Fruit fly (Drosophila melanogaster) whole organism, prepupa: ENCODE results near the gene CG7239.

Experiments used
- Blimp-1 ChIP-seq: fragments of 200-800 bp; sonication (Bioruptor generic); optimal IDR thresholded peaks from 3 replicates; lab custom pipeline; 2017; ENCODE audit warnings: missing biosample characterization, missing genetic modification characterization, mild to moderate bottlenecking, moderate library complexity, missing genetic modification reagents
- CG11294 ChIP-seq: fragments of 200-800 bp; sonication (Bioruptor generic); IDR thresholded peaks from 2 replicates; pipeline ENCODE4 v1.3.6; 2022; ENCODE audit warnings: missing biosample characterization, missing genetic modification characterization
- CG11902 ChIP-seq: fragments of 200-800 bp; sonication (Bioruptor generic); optimal IDR thresholded peaks from 3 replicates; lab custom pipeline; 2016; ENCODE audit warnings: missing biosample characterization, missing genetic modification characterization
- CG15336 ChIP-seq: fragments of 200-800 bp; sonication (Bioruptor generic); IDR thresholded peaks from 2 replicates; pipeline ENCODE4 v1.3.6; 2022; ENCODE audit warnings: missing biosample characterization, missing genetic modification characterization
- CG1621 ChIP-seq: fragments of 200-800 bp; sonication (Bioruptor generic); optimal IDR thresholded peaks from 3 replicates; lab custom pipeline; 2018; ENCODE audit warnings: missing biosample characterization, mild to moderate bottlenecking, missing genetic modification characterization
- CG16779 ChIP-seq: fragments of 200-800 bp; sonication (Bioruptor generic); optimal IDR thresholded peaks from 3 replicates; lab custom pipeline; 2017; ENCODE audit warnings: missing biosample characterization, mild to moderate bottlenecking, missing genetic modification characterization
- CG3032 ChIP-seq: fragments of 200-800 bp; optimal IDR thresholded peaks from 2 replicates; lab custom pipeline; 2019; ENCODE audit warnings: missing biosample characterization, mild to moderate bottlenecking, missing genetic modification characterization, moderate library complexity
- CG4318 ChIP-seq: fragments of 200-800 bp; sonication (Bioruptor generic); optimal IDR thresholded peaks from 3 replicates; lab custom pipeline; 2017; ENCODE audit warnings: missing biosample characterization, mild to moderate bottlenecking, missing genetic modification characterization
- CG6792 ChIP-seq: fragments of 200-800 bp; sonication (Bioruptor generic); optimal IDR thresholded peaks from 3 replicates; lab custom pipeline; 2016; ENCODE audit warnings: missing biosample characterization, missing genetic modification characterization
- CG6808 ChIP-seq: fragments of 200-800 bp; sonication (Bioruptor generic); optimal IDR thresholded peaks from 3 replicates; lab custom pipeline; 2017; ENCODE audit warnings: missing biosample characterization, missing genetic modification characterization, mild to moderate bottlenecking, moderate library complexity, missing genetic modification reagents
- CG6854 ChIP-seq: fragments of 200-800 bp; sonication (Bioruptor generic); optimal IDR thresholded peaks from 2 replicates; lab custom pipeline; 2017; ENCODE audit warnings: missing biosample characterization, mild to moderate bottlenecking, missing genetic modification characterization
- CG7368 ChIP-seq: fragments of 200-800 bp; sonication (Bioruptor generic); optimal IDR thresholded peaks from 3 replicates; lab custom pipeline; 2016; ENCODE audit warnings: missing biosample characterization, missing genetic modification characterization
- CG8119 ChIP-seq: fragments of 200-800 bp; sonication (Bioruptor generic); IDR thresholded peaks from 3 replicates; pipeline ENCODE4 v1.3.6; 2022; ENCODE audit warnings: missing biosample characterization, missing genetic modification characterization
- CG8319 ChIP-seq: fragments of 200-800 bp; sonication (Bioruptor generic); optimal IDR thresholded peaks from 3 replicates; lab custom pipeline; 2016; ENCODE audit warnings: missing biosample characterization, missing genetic modification characterization
- CG8632 ChIP-seq: fragments of 200-800 bp; sonication (Bioruptor generic); optimal IDR thresholded peaks from 3 replicates; lab custom pipeline; 2016; ENCODE audit warnings: missing biosample characterization, missing genetic modification characterization
- CG9139 ChIP-seq: fragments of 200-800 bp; sonication (Bioruptor generic); optimal IDR thresholded peaks from 3 replicates; lab custom pipeline; 2017; ENCODE audit warnings: missing biosample characterization, mild to moderate bottlenecking, missing genetic modification characterization
- Eip78C ChIP-seq: fragments of 200-800 bp; sonication (Bioruptor generic); peaks from one replicate; lab custom pipeline; 2016; ENCODE audit warnings: missing biosample characterization, missing genetic modification characterization
- Eip93F ChIP-seq: fragments of 200-800 bp; sonication (Bioruptor generic); optimal IDR thresholded peaks from 2 replicates; lab custom pipeline; 2016; ENCODE audit warnings: missing biosample characterization, mild to moderate bottlenecking, missing genetic modification characterization
- Ets21C ChIP-seq: fragments of 200-800 bp; sonication (Bioruptor generic); optimal IDR thresholded peaks from 3 replicates; lab custom pipeline; 2016; ENCODE audit warnings: missing biosample characterization, missing genetic modification characterization
- Ets96B ChIP-seq: fragments of 200-800 bp; optimal IDR thresholded peaks from 2 replicates; lab custom pipeline; 2019; ENCODE audit warnings: missing biosample characterization, mild to moderate bottlenecking, missing genetic modification characterization, moderate library complexity
- Gug ChIP-seq: fragments of 200-800 bp; sonication (Bioruptor generic); IDR thresholded peaks from 2 replicates; pipeline ENCODE4 v1.3.6; 2022; ENCODE audit warnings: missing biosample characterization, missing genetic modification characterization
- Hr39 ChIP-seq: fragments of 200-800 bp; sonication (Bioruptor generic); optimal IDR thresholded peaks from 2 replicates; lab custom pipeline; 2016; ENCODE audit warnings: missing biosample characterization, missing genetic modification characterization
- Hr4 ChIP-seq: fragments of 200-800 bp; sonication (Bioruptor generic); optimal IDR thresholded peaks from 3 replicates; lab custom pipeline; 2016; ENCODE audit warnings: missing biosample characterization, missing genetic modification characterization
- Lpt ChIP-seq: fragments of 200-800 bp; sonication (Bioruptor generic); optimal IDR thresholded peaks from 3 replicates; lab custom pipeline; 2016; ENCODE audit warnings: missing biosample characterization, missing genetic modification characterization
- Met ChIP-seq: fragments of 200-800 bp; sonication (Bioruptor generic); optimal IDR thresholded peaks from 3 replicates; lab custom pipeline; 2016; ENCODE audit warnings: missing biosample characterization, missing genetic modification characterization
- OdsH ChIP-seq: fragments of 200-800 bp; sonication (Bioruptor generic); optimal IDR thresholded peaks from 3 replicates; lab custom pipeline; 2016; ENCODE audit warnings: missing biosample characterization, missing genetic modification characterization
- Sox15 ChIP-seq: fragments of 200-800 bp; sonication (Bioruptor generic); optimal IDR thresholded peaks from 3 replicates; lab custom pipeline; 2016; ENCODE audit warnings: missing biosample characterization, missing genetic modification characterization
- achi ChIP-seq: fragments of 200-800 bp; sonication (Bioruptor generic); optimal IDR thresholded peaks from 3 replicates; lab custom pipeline; 2016; ENCODE audit warnings: missing biosample characterization, missing genetic modification characterization
- acj6 ChIP-seq: fragments of 200-800 bp; sonication (Bioruptor generic); optimal IDR thresholded peaks from 3 replicates; lab custom pipeline; 2016; ENCODE audit warnings: missing biosample characterization, missing genetic modification characterization
- cyc ChIP-seq: fragments of 200-800 bp; sonication (Bioruptor generic); optimal IDR thresholded peaks from 3 replicates; lab custom pipeline; 2016; ENCODE audit warnings: missing biosample characterization, missing genetic modification characterization
- dsx ChIP-seq: fragments of 200-800 bp; optimal IDR thresholded peaks from 3 replicates; lab custom pipeline; 2019; ENCODE audit warnings: missing biosample characterization, mild to moderate bottlenecking, missing genetic modification characterization, moderate library complexity; ENCODE audit not compliant: poor library complexity, severe bottlenecking
- eg ChIP-seq: fragments of 200-800 bp; sonication (Bioruptor generic); IDR thresholded peaks from 3 replicates; pipeline ENCODE4 v1.3.6; 2022; ENCODE audit warnings: missing biosample characterization, missing genetic modification characterization
- fd85E ChIP-seq: fragments of 200-800 bp; sonication (Bioruptor generic); optimal IDR thresholded peaks from 3 replicates; lab custom pipeline; 2016; ENCODE audit warnings: missing biosample characterization, missing genetic modification characterization
- fkh ChIP-seq: fragments of 200-800 bp; sonication (Bioruptor generic); optimal IDR thresholded peaks from 3 replicates; lab custom pipeline; 2017; ENCODE audit warnings: missing biosample characterization, mild to moderate bottlenecking, missing genetic modification characterization, moderate library complexity
- lz ChIP-seq: fragments of 200-800 bp; sonication (Bioruptor generic); optimal IDR thresholded peaks from 3 replicates; lab custom pipeline; 2016; ENCODE audit warnings: missing biosample characterization, missing genetic modification characterization
- net ChIP-seq: fragments of 200-800 bp; sonication (Bioruptor generic); optimal IDR thresholded peaks from 3 replicates; lab custom pipeline; 2016; ENCODE audit warnings: missing biosample characterization, missing genetic modification characterization
- pdm3 ChIP-seq: fragments of 200-800 bp; sonication (Bioruptor generic); optimal IDR thresholded peaks from 3 replicates; lab custom pipeline; 2016; ENCODE audit warnings: missing biosample characterization, missing genetic modification characterization
- spab ChIP-seq: fragments of 200-800 bp; sonication (Bioruptor generic); optimal IDR thresholded peaks from 2 replicates; lab custom pipeline; 2017; ENCODE audit warnings: missing biosample characterization, mild to moderate bottlenecking, missing genetic modification characterization, missing genetic modification reagents
- ss ChIP-seq, 2 experiments: fragments of 200-800 bp; sonication (Bioruptor generic); optimal IDR thresholded peaks; 2 replicates in 1 of 2; 3 replicates in 1 of 2; lab custom pipeline; 2017 to 2018; ENCODE audit warnings: mild to moderate bottlenecking in 2 of 2, missing biosample characterization in 2 of 2, missing genetic modification characterization in 2 of 2, moderate library complexity in 1 of 2
- svp ChIP-seq: fragments of 200-800 bp; sonication (Bioruptor generic); peaks from one replicate; lab custom pipeline; 2016; ENCODE audit warnings: missing biosample characterization, missing genetic modification characterization
- vri ChIP-seq: fragments of 200-800 bp; sonication (Bioruptor generic); optimal IDR thresholded peaks from 3 replicates; lab custom pipeline; 2016; ENCODE audit warnings: missing biosample characterization, mild to moderate bottlenecking, missing genetic modification characterization

CG7239 gene

DNA sequence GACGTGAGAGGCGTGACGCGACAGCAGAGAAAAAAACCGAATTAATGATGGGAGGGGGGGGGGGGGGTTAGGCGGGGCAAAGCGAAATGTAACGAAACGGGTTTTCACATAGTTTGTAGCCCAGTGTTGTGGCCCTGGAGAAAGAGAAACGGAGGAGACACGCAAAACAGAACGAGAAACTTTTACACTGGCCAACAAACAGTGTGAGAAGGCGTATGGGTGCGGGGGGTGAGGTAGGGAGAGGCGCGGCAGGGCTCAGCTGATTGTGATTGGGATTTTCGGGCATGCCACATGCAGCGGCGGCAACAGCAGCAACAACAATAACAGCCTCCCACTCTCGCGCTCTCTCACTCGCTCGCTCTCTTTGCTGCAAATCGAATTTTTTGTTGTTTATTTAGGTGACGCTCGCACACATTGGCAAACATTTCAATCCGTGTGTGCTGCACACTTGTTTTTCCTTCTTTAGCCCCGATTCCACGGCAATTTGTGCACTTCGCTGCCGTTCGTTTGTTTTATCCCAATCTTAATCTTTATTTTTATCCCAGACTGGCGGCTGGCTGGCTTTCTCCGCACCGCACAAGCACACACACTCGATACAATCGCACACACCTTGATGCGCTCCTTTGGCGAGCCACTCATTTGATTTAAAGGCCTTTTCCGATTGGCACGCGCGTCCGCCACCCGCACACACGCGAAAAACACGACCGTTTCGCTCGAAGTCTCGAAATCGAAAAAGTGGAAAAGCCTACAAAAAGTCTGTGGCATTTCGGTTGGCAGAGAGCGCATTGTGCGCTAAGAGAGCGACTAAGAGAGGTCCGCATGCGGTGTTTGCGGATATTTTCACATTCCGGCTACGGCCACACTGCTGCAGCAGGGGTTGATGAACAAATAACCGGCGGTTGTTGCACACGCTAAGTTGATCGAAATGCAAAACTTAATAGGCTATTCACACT is 2.3 kb upstream of the CG7239 start, which contains the start of gene CG9171 (continued):
- peak; percentile 94 for TF ChIP-seq dsx (GFP tag; lab: Kevin White, UChicago)
- peak; percentile 9; the same call in 1 of the 2 replicates for TF ChIP-seq Gug
- no peak for TF ChIP-seq Hr4 (GFP tag; lab: Kevin White, UChicago)
- TF ChIP-seq fd85E = no peak
- peak; percentile 10 for TF ChIP-seq OdsH (GFP tag; lab: Kevin White, UChicago)
- no peak for TF ChIP-seq Hr39 (GFP tag; lab: Kevin White, UChicago)
- TF ChIP-seq Ets96B (tag; lab: Kevin White, UChicago) = peak; percentile 21
- TF ChIP-seq cyc (GFP tag; lab: Kevin White, UChicago) = no peak
- no peak for TF ChIP-seq Lpt (GFP tag; lab: Kevin White, UChicago)
- peak; percentile 23 for TF ChIP-seq CG16779 (tag; lab: Kevin White, UChicago)
- no peak for TF ChIP-seq Ets21C (GFP tag; lab: Kevin White, UChicago)
- TF ChIP-seq CG8319 (GFP tag; lab: Kevin White, UChicago) = peak; percentile 32
- TF ChIP-seq Blimp-1 (GFP tag; lab: Kevin White, UChicago) = no peak
- peak; percentile 20 for TF ChIP-seq pdm3
- TF ChIP-seq CG15336 (GFP tag; lab: Robert Waterston, UW) = no peak; the same call in none of the 2 replicates
- peak; percentile 40 for TF ChIP-seq spab (GFP tag; lab: Kevin White, UChicago)
- no peak for TF ChIP-seq svp (GFP tag; lab: Kevin White, UChicago)
- no peak for TF ChIP-seq vri (GFP tag; lab: Kevin White, UChicago)
- no peak for TF ChIP-seq CG9139 (GFP tag; lab: Kevin White, UChicago)
- TF ChIP-seq, all 60 proteins: peak for 26

DNA sequence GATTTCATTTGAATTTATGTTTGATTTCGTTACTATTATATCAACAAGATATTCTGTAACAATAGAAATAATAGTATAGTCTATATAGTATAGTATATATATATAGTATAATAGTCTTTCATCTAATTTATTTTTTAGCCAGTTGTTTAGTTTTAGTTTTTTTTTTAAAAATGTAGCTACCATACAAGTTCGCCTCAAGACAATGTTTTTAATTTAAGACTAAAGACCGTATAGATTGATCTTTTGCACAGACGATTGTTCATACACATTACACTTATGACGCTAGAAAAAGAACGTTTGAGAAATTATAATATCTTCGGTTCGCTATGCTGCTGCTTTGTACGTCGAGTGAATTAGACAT is 1.7 kb upstream of the CG7239 start:
- TF ChIP-seq svp (GFP tag; lab: Kevin White, UChicago) (no peak), Gug (0 out of 2 replicates have a peak, but pooled peaks have one; percentile 6)

DNA sequence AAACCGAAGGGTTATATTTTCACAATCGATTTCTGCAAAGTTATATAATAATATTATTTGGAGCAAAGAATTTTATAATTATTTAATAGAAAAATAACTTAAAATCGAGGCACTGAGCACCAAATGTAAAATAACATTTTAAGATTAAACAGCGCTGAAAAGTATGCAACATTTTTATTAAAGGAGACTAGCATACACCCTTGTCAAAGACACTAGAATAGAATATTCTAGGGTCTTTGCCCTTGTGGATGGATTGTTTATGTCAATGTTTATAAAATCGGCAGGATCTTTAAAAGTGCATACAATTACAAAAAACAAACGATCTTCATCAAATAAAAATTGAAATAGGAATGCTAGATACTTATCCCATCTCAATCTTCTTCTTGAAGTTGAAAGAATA is 2.1 kb downstream of the CG7239 start:
- TF ChIP-seq Eip93F (GFP tag; lab: Kevin White, UChicago) (no peak), svp (GFP tag; lab: Kevin White, UChicago) (peak; percentile 57), CG1621 (tag; lab: Kevin White, UChicago) (no peak)

DNA sequence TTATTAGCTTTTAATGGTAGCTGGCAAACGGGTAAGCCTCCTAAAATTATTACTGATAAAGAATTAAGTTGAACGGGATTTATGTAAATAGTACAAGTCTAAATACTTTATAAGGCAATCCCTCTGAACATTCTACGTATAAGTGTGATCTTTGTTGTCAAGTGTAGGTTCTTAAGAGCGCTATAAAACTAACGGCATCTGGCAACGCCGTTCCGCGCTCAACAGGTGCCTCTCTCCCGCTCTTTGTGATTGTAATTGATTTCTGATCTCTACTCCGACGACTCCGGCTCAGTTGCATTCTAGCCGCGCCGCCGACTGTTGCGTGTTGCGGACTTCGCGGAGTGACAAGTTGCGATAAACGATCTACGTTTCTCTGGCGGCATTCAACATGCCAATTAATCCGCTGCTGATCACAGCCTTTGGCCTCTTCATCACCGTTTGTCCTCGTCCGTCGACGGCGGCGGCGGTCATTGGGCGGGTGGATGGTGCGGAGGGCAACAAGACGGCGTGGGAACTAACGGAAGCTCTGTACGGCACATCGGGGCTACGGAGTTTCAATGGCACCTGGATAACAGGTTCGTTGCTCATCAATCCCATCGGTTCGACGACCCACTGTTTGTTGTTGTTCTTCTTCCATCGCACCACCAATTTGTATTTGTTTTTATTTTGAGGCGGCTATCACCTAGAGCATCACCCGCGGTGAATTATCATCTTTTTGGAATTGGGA is 3.2 kb downstream of the CG7239 start, which contains the start of gene CG11034:
CG11034 (plus strand) TSS at position 305 of the 727 bp plus-strand sequence.
- TF ChIP-seq vri (GFP tag; lab: Kevin White, UChicago) (no peak), Eip78C (GFP tag; lab: Kevin White, UChicago) (peak; percentile 46), CG8119 (peak; percentile 30; the same call in 1 of the 3 replicates), CG16779 (tag; lab: Kevin White, UChicago) (no peak), eg (GFP tag; lab: Robert Waterston, UW) (peak; percentile 61; the same call in 2 of the 3 replicates), CG8632 (no peak), ss (GFP tag; optimal IDR thresholded peaks at IDR 0.05; lab: Kevin White, UChicago) (peak in 1 of 2 experiments; percentile 46), Sox15 (GFP tag; lab: Kevin White, UChicago) (no peak), CG3032 (no peak), CG1621 (tag; lab: Kevin White, UChicago) (peak; percentile 96), CG6792 (GFP tag; lab: Kevin White, UChicago) (no peak), Hr4 (GFP tag; lab: Kevin White, UChicago) (no peak), Blimp-1 (GFP tag; lab: Kevin White, UChicago) (no peak), net (GFP tag; lab: Kevin White, UChicago) (no peak), CG4318 (GFP tag; lab: Kevin White, UChicago) (no peak), CG6854 (GFP tag; lab: Kevin White, UChicago) (no peak), fkh (GFP tag; lab: Kevin White, UChicago) (no peak), Hr39 (GFP tag; lab: Kevin White, UChicago) (no peak), CG9139 (GFP tag; lab: Kevin White, UChicago) (no peak), acj6 (GFP tag; lab: Kevin White, UChicago) (no peak), achi (no peak), CG11902 (GFP tag; lab: Kevin White, UChicago) (no peak), CG7368 (GFP tag; lab: Kevin White, UChicago) (no peak), CG6808 (GFP tag; lab: Kevin White, UChicago) (no peak), lz (peak; percentile 6), CG11294 (GFP tag; lab: Robert Waterston, UW) (no peak), svp (GFP tag; lab: Kevin White, UChicago) (peak; percentile 97), Met (peak; percentile 17)
